Fruit fly (Drosophila melanogaster): ENCODE results near the gene Eaat1.

Eaat1 gene

dm6 chr2L:9388013-9388605 is 54.7 kb downstream of the Eaat1 start (continued):
- TF ChIP-seq ftz-f1 (GFP tag; optimal IDR thresholded peaks at IDR 0.05) (peak; percentile 51), CG14710 (tag; optimal IDR thresholded peaks at IDR 0.05) (no peak), Ada2b (GFP tag; IDR thresholded peaks at IDR 0.05) (peak; percentile 75), pita (GFP tag; optimal IDR thresholded peaks at IDR 0.05) (no peak), btn (GFP tag; optimal IDR thresholded peaks at IDR 0.05) (no peak), CG10321 (GFP tag; IDR thresholded peaks at IDR 0.05) (no peak), slou (GFP tag; optimal IDR thresholded peaks at IDR 0.05) (peak; percentile 52), tll (GFP tag; optimal IDR thresholded peaks at IDR 0.05) (no peak), jing (GFP tag; optimal IDR thresholded peaks at IDR 0.05) (peak; percentile 12), maf-S (GFP tag; optimal IDR thresholded peaks at IDR 0.05) (peak; percentile 71), disco-r (GFP tag; optimal IDR thresholded peaks at IDR 0.05) (peak; percentile 69), emc (GFP tag; optimal IDR thresholded peaks at IDR 0.05) (peak; percentile 85), ci (GFP tag; IDR thresholded peaks at IDR 0.05) (0 out of 3 replicates have a peak, but pooled peaks have one; percentile 32), Dbx (GFP tag; IDR thresholded peaks at IDR 0.05) (peak; percentile 81), Fer3 (tag; optimal IDR thresholded peaks at IDR 0.05) (peak; percentile 78), CG4282 (GFP tag; optimal IDR thresholded peaks at IDR 0.05) (peak; percentile 44), sens (GFP tag) (peak; percentile 87), Ravus (GFP tag; IDR thresholded peaks at IDR 0.05) (no peak; the same call in 1 of the 2 replicates), CG9797 (GFP tag; optimal IDR thresholded peaks at IDR 0.05) (no peak), hb (GFP tag; IDR thresholded peaks at IDR 0.05; ENCODE audit: partially characterized antibody) (no peak), Ptx1 (GFP tag; IDR thresholded peaks at IDR 0.05) (peak; percentile 79), en (GFP tag; optimal IDR thresholded peaks at IDR 0.05) (no peak), al (GFP tag; IDR thresholded peaks at IDR 0.05) (peak; percentile 74), nau (GFP tag; optimal IDR thresholded peaks at IDR 0.05) (peak; percentile 29), CG5245 (GFP tag; optimal IDR thresholded peaks at IDR 0.05) (peak; percentile 15), cas (GFP tag; IDR thresholded peaks at IDR 0.05) (0 out of 2 replicates have a peak, but pooled peaks have one; percentile 22), chif (GFP tag; optimal IDR thresholded peaks at IDR 0.05) (peak; percentile 59 to 76), B-H1 (GFP tag; IDR thresholded peaks at IDR 0.05) (peak; percentile 45; the same call in 1 of the 3 replicates), wdn (GFP tag; IDR thresholded peaks at IDR 0.05) (peak; percentile 69), CG8388 (GFP tag; optimal IDR thresholded peaks at IDR 0.05) (no peak), Jarid2 (GFP tag; optimal IDR thresholded peaks at IDR 0.05) (no peak), danr (GFP tag; IDR thresholded peaks at IDR 0.05) (peak; percentile 52; the same call in 1 of the 2 replicates), CG15479 (GFP tag; optimal IDR thresholded peaks at IDR 0.05) (peak; percentile 32), NC2α (GFP tag; optimal IDR thresholded peaks at IDR 0.05) (no peak), CG16863 (GFP tag; optimal IDR thresholded peaks at IDR 0.05) (peak; percentile 23), CG10274 (GFP tag; optimal IDR thresholded peaks at IDR 0.05) (peak; percentile 100), luna (GFP tag; optimal IDR thresholded peaks at IDR 0.05) (peak; percentile 46), CG10366 (GFP tag; IDR thresholded peaks at IDR 0.05) (peak; percentile 58), Dad (GFP tag; optimal IDR thresholded peaks at IDR 0.05) (peak; percentile 42), Fer1 (GFP tag; optimal IDR thresholded peaks at IDR 0.05) (peak; percentile 52), Adf1 (GFP tag; IDR thresholded peaks at IDR 0.05) (peak; percentile 19), trh (GFP tag; optimal IDR thresholded peaks at IDR 0.05) (no peak), Neu2 (GFP tag; optimal IDR thresholded peaks at IDR 0.05; ENCODE audit: borderline replicate concordance) (no peak), CG17802 (tag; optimal IDR thresholded peaks at IDR 0.05) (peak; percentile 13), tio (GFP tag; optimal IDR thresholded peaks at IDR 0.05) (no peak), CG8359 (GFP tag; optimal IDR thresholded peaks at IDR 0.05; ENCODE audit: borderline replicate concordance) (no peak), CG17385 (GFP tag; optimal IDR thresholded peaks at IDR 0.05) (peak; percentile 25), trem (tag; optimal IDR thresholded peaks at IDR 0.05) (no peak), CG32772 (GFP tag; IDR thresholded peaks at IDR 0.05) (peak; percentile 63; the same call in 1 of the 2 replicates), CG6765 (GFP tag; optimal IDR thresholded peaks at IDR 0.05) (peak; percentile 20)

All from whole organism, embryonic.